Worm (Caenorhabditis elegans) whole organism, midembryonic: ENCODE measurements around the gene T09B9.4.

Experiments used
- T22C8.4 ChIP-seq: fragments of 200-800 bp; sonication (Bioruptor generic); IDR thresholded peaks from 2 replicates; pipeline ENCODE4 v1.3.6; 2022; ENCODE audit warnings: missing genetic modification characterization, missing compliant biosample characterization
- cog-1 ChIP-seq: sonication (generic microtip); optimal IDR thresholded peaks from 2 replicates; lab custom pipeline; 2016; ENCODE audit warnings: missing genetic modification characterization, missing compliant biosample characterization
- flt-1 ChIP-seq: fragments of 200-800 bp; sonication (Bioruptor generic); IDR thresholded peaks from 2 replicates; pipeline ENCODE4 v1.3.6; 2022; ENCODE audit warnings: missing genetic modification characterization, missing compliant biosample characterization
- klf-2 ChIP-seq: fragments of 200-800 bp; sonication (Bioruptor generic); conservative IDR thresholded peaks from 2 replicates; pipeline ENCODE4 v1.3.6; 2022; ENCODE audit warnings: missing genetic modification reagents, missing genetic modification characterization, missing compliant biosample characterization
- med-1 ChIP-seq: sonication (generic microtip); optimal IDR thresholded peaks from 2 replicates; lab custom pipeline; 2017; ENCODE audit warnings: missing genetic modification characterization, mild to moderate bottlenecking, missing compliant biosample characterization, antibody characterized with exemption, missing genetic modification reagents; ENCODE audit not compliant: insufficient read depth
- ref-1 ChIP-seq: fragments of 200-800 bp; sonication (Bioruptor generic); conservative IDR thresholded peaks from 2 replicates; pipeline ENCODE4 v1.3.6; 2022; ENCODE audit warnings: missing genetic modification reagents, missing genetic modification characterization, missing compliant biosample characterization
- tab-1 ChIP-seq: fragments of 200-800 bp; sonication (Bioruptor generic); IDR thresholded peaks from 2 replicates; pipeline ENCODE4 v1.3.6; 2022; ENCODE audit warnings: missing genetic modification characterization, missing compliant biosample characterization
- ztf-23 ChIP-seq: fragments of 200-800 bp; sonication (Bioruptor generic); IDR thresholded peaks from 2 replicates; pipeline ENCODE4 v1.3.6; 2022; ENCODE audit warnings: missing genetic modification reagents, missing genetic modification characterization, missing compliant biosample characterization

DNA sequence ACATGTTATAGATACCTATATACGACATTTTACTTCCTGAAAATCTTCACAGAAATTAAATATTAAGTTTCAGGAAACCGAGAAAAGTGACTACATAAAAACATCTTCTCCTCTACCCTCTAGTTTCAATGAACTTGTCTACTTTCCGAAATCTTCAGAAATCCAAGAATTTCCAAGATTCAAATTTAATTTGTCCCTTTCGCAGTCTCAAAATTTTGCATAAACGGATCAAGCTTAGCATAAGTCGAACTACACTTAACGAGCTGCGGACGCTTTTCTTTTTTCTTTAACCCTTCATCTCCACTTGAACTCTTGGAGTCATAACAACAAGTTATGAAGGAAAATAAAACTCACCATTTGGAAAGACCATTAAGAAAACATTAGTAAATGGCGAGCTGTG lies 31.3 kb upstream of the T09B9.4 start:
- TF ChIP-seq tab-1 (GFP tag; lab: Robert Waterston, UW) (no peak), ztf-23 (GFP tag; lab: Robert Waterston, UW) (no peak), flt-1 (GFP tag; lab: Robert Waterston, UW) (no peak), cog-1 (no peak), med-1 (no peak), ref-1 (GFP tag; lab: Robert Waterston, UW) (no peak), T22C8.4 (GFP tag; lab: Robert Waterston, UW) (no peak), klf-2 (GFP tag; lab: Robert Waterston, UW) (no peak)
